Worm (Caenorhabditis elegans): Measurements from ENCODE around the gene Y75B8A.39.

The Y75B8A.39 gene

ce11 chrIII:12331300-12331699 lies 18.3 kb downstream of the Y75B8A.39 start:
- TF ChIP-seq pes-1 (GFP tag; IDR thresholded peaks at IDR 0.05): no peak
- TF ChIP-seq hmbx-1 (tag; optimal IDR thresholded peaks at IDR 0.05): no peak
- TF ChIP-seq ama-1 (optimal IDR thresholded peaks at IDR 0.05): no peak
- no peak for TF ChIP-seq tbx-37 (GFP tag; conservative IDR thresholded peaks at IDR 0.05)
- no peak for TF ChIP-seq sea-1 (GFP tag; conservative IDR thresholded peaks at IDR 0.05)
- no peak for TF ChIP-seq hmg-4 (GFP tag; optimal IDR thresholded peaks at IDR 0.05)
- no peak for TF ChIP-seq tbx-11 (GFP tag; IDR thresholded peaks at IDR 0.05)
- TF ChIP-seq hnd-1 (tag; optimal IDR thresholded peaks at IDR 0.05): no peak
- no peak for TF ChIP-seq tra-4 (tag; optimal IDR thresholded peaks at IDR 0.05)

- TF ChIP-seq ets-7 (tag; optimal IDR thresholded peaks at IDR 0.05) (no peak), sea-1 (GFP tag; conservative IDR thresholded peaks at IDR 0.05) (no peak), B0310.2 (tag; optimal IDR thresholded peaks at IDR 0.05) (no peak), tbx-37 (GFP tag; conservative IDR thresholded peaks at IDR 0.05) (no peak), flt-1 (GFP tag; IDR thresholded peaks at IDR 0.05) (no peak), tbx-11 (GFP tag; IDR thresholded peaks at IDR 0.05) (no peak), scrt-1 (GFP tag; IDR thresholded peaks at IDR 0.05) (no peak), hmbx-1 (tag; optimal IDR thresholded peaks at IDR 0.05) (no peak)
Observed at ce11 chrIII:12333445-12333844, 20.5 kb downstream of the Y75B8A.39 start, which contains the start of gene zip-1. TSS of gene zip-1 (plus strand) at chrIII:12333745.

- TF ChIP-seq pes-1 (GFP tag; IDR thresholded peaks at IDR 0.05): no peak
- TF ChIP-seq B0310.2 (tag; optimal IDR thresholded peaks at IDR 0.05): no peak
- no peak for TF ChIP-seq F13C5.2 (tag; optimal IDR thresholded peaks at IDR 0.05)
- TF ChIP-seq tra-4 (tag; optimal IDR thresholded peaks at IDR 0.05): no peak
- TF ChIP-seq hmg-4 (GFP tag; optimal IDR thresholded peaks at IDR 0.05): no peak
- no peak for TF ChIP-seq ama-1 (optimal IDR thresholded peaks at IDR 0.05)
- no peak for TF ChIP-seq aly-1 (tag; optimal IDR thresholded peaks at IDR 0.05)
- TF ChIP-seq hmbx-1 (tag; optimal IDR thresholded peaks at IDR 0.05): no peak
- TF ChIP-seq sea-1 (GFP tag; conservative IDR thresholded peaks at IDR 0.05): no peak
- TF ChIP-seq tbx-37 (GFP tag; conservative IDR thresholded peaks at IDR 0.05): no peak
- no peak for TF ChIP-seq scrt-1 (GFP tag; IDR thresholded peaks at IDR 0.05)
- no peak for TF ChIP-seq flt-1 (GFP tag; IDR thresholded peaks at IDR 0.05)
- no peak for TF ChIP-seq ets-7 (tag; optimal IDR thresholded peaks at IDR 0.05)
- no peak for TF ChIP-seq ceh-13 (GFP tag; optimal IDR thresholded peaks at IDR 0.05)
Observed at ce11 chrIII:12334268-12334667, 21.3 kb downstream of the Y75B8A.39 start.

- TF ChIP-seq tbx-37 (GFP tag; conservative IDR thresholded peaks at IDR 0.05): no peak
- no peak for TF ChIP-seq F13C5.2 (tag; optimal IDR thresholded peaks at IDR 0.05)
- no peak for TF ChIP-seq tra-4 (tag; optimal IDR thresholded peaks at IDR 0.05)
- no peak for TF ChIP-seq ama-1 (optimal IDR thresholded peaks at IDR 0.05)
- no peak for TF ChIP-seq aly-1 (tag; optimal IDR thresholded peaks at IDR 0.05)
- TF ChIP-seq tbx-11 (GFP tag; IDR thresholded peaks at IDR 0.05): no peak
- no peak for TF ChIP-seq hmbx-1 (tag; optimal IDR thresholded peaks at IDR 0.05)
- no peak for TF ChIP-seq hmg-4 (GFP tag; optimal IDR thresholded peaks at IDR 0.05)
- TF ChIP-seq ceh-36 (tag; optimal IDR thresholded peaks at IDR 0.05): no peak
- no peak for TF ChIP-seq ceh-13 (GFP tag; optimal IDR thresholded peaks at IDR 0.05)
- TF ChIP-seq B0310.2 (tag; optimal IDR thresholded peaks at IDR 0.05): no peak
- no peak for TF ChIP-seq hnd-1 (tag; optimal IDR thresholded peaks at IDR 0.05)
- TF ChIP-seq flt-1 (GFP tag; IDR thresholded peaks at IDR 0.05): no peak
- TF ChIP-seq sea-1 (GFP tag; conservative IDR thresholded peaks at IDR 0.05): no peak
Observed at ce11 chrIII:12335400-12335994, 22.5 kb downstream of the Y75B8A.39 start.

ce11 chrIII:12344940-12345339 lies 32.0 kb downstream of the Y75B8A.39 start:
- TF ChIP-seq hmbx-1 (tag; optimal IDR thresholded peaks at IDR 0.05): no peak
- TF ChIP-seq ets-7 (tag; optimal IDR thresholded peaks at IDR 0.05): no peak
- TF ChIP-seq hmg-4 (GFP tag; optimal IDR thresholded peaks at IDR 0.05): no peak
- no peak for TF ChIP-seq flt-1 (GFP tag; IDR thresholded peaks at IDR 0.05)
- no peak for TF ChIP-seq tbx-37 (GFP tag; conservative IDR thresholded peaks at IDR 0.05)
- TF ChIP-seq tra-4 (tag; optimal IDR thresholded peaks at IDR 0.05): no peak
- TF ChIP-seq pes-1 (GFP tag; IDR thresholded peaks at IDR 0.05): no peak
- TF ChIP-seq ceh-13 (GFP tag; optimal IDR thresholded peaks at IDR 0.05): no peak
- TF ChIP-seq ceh-36 (tag; optimal IDR thresholded peaks at IDR 0.05): no peak
- TF ChIP-seq F13C5.2 (tag; optimal IDR thresholded peaks at IDR 0.05): no peak
- no peak for TF ChIP-seq ama-1 (optimal IDR thresholded peaks at IDR 0.05)
- no peak for TF ChIP-seq aly-1 (tag; optimal IDR thresholded peaks at IDR 0.05)
- no peak for TF ChIP-seq sea-1 (GFP tag; conservative IDR thresholded peaks at IDR 0.05)
- no peak for TF ChIP-seq B0310.2 (tag; optimal IDR thresholded peaks at IDR 0.05)
- TF ChIP-seq hnd-1 (tag; optimal IDR thresholded peaks at IDR 0.05): no peak
- TF ChIP-seq tbx-11 (GFP tag; IDR thresholded peaks at IDR 0.05): no peak
- no peak for TF ChIP-seq scrt-1 (GFP tag; IDR thresholded peaks at IDR 0.05)

- TF ChIP-seq scrt-1 (GFP tag; IDR thresholded peaks at IDR 0.05) (no peak), ceh-36 (tag; optimal IDR thresholded peaks at IDR 0.05) (no peak), ceh-13 (GFP tag; optimal IDR thresholded peaks at IDR 0.05) (no peak), tbx-11 (GFP tag; IDR thresholded peaks at IDR 0.05) (no peak), aly-1 (tag; optimal IDR thresholded peaks at IDR 0.05) (no peak), ets-7 (tag; optimal IDR thresholded peaks at IDR 0.05) (no peak), sea-1 (GFP tag; conservative IDR thresholded peaks at IDR 0.05) (no peak), hnd-1 (tag; optimal IDR thresholded peaks at IDR 0.05) (no peak), tbx-37 (GFP tag; conservative IDR thresholded peaks at IDR 0.05) (no peak), ama-1 (optimal IDR thresholded peaks at IDR 0.05) (no peak), flt-1 (GFP tag; IDR thresholded peaks at IDR 0.05) (no peak), F13C5.2 (tag; optimal IDR thresholded peaks at IDR 0.05) (no peak), tra-4 (tag; optimal IDR thresholded peaks at IDR 0.05) (no peak), pes-1 (GFP tag; IDR thresholded peaks at IDR 0.05) (no peak), hmbx-1 (tag; optimal IDR thresholded peaks at IDR 0.05) (no peak), hmg-4 (GFP tag; optimal IDR thresholded peaks at IDR 0.05) (no peak), B0310.2 (tag; optimal IDR thresholded peaks at IDR 0.05) (no peak)
Observed at ce11 chrIII:12349027-12349426, 36.0 kb downstream of the Y75B8A.39 start.

- TF ChIP-seq ceh-13 (GFP tag; optimal IDR thresholded peaks at IDR 0.05): peak; percentile 0
- peak; percentile 10 for TF ChIP-seq F13C5.2 (tag; optimal IDR thresholded peaks at IDR 0.05)
- TF ChIP-seq tbx-37 (GFP tag; conservative IDR thresholded peaks at IDR 0.05): peak; percentile 87
- TF ChIP-seq flt-1 (GFP tag; IDR thresholded peaks at IDR 0.05): peak; percentile 48; the same call in 1 of the 2 replicates
- no peak for TF ChIP-seq hnd-1 (tag; optimal IDR thresholded peaks at IDR 0.05)
- TF ChIP-seq aly-1 (tag; optimal IDR thresholded peaks at IDR 0.05): no peak
- peak; percentile 74 for TF ChIP-seq pes-1 (GFP tag; IDR thresholded peaks at IDR 0.05)
- TF ChIP-seq hmg-4 (GFP tag; optimal IDR thresholded peaks at IDR 0.05): no peak
- peak; percentile 52; the same call in 1 of the 2 replicates for TF ChIP-seq tbx-11 (GFP tag; IDR thresholded peaks at IDR 0.05)
- 0 out of 2 replicates have a peak, but pooled peaks have one; percentile 26 for TF ChIP-seq sea-1 (GFP tag; conservative IDR thresholded peaks at IDR 0.05)
- 0 out of 2 replicates have a peak, but pooled peaks have one; percentile 13 for TF ChIP-seq scrt-1 (GFP tag; IDR thresholded peaks at IDR 0.05)
Observed at ce11 chrIII:12351301-12351700, 38.3 kb downstream of the Y75B8A.39 start, which contains the start of the genes pph-4.1 and Y75B8A.31. TSS of gene pph-4.1 (minus strand) at chrIII:12351336. TSS of gene Y75B8A.31 (plus strand) at chrIII:12351642.
